Worm (Caenorhabditis elegans) whole organism, midembryonic: Measurements from ENCODE around the gene sec-6.

Source experiments
- T22C8.4 ChIP-seq: fragments of 200-800 bp; sonication (Bioruptor generic); IDR thresholded peaks from 2 replicates; pipeline ENCODE4 v1.3.6; 2022; ENCODE audit warnings: missing genetic modification characterization, missing compliant biosample characterization
- cog-1 ChIP-seq: sonication (generic microtip); optimal IDR thresholded peaks from 2 replicates; lab custom pipeline; 2016; ENCODE audit warnings: missing genetic modification characterization, missing compliant biosample characterization
- flt-1 ChIP-seq: fragments of 200-800 bp; sonication (Bioruptor generic); IDR thresholded peaks from 2 replicates; pipeline ENCODE4 v1.3.6; 2022; ENCODE audit warnings: missing genetic modification characterization, missing compliant biosample characterization
- klf-2 ChIP-seq: fragments of 200-800 bp; sonication (Bioruptor generic); conservative IDR thresholded peaks from 2 replicates; pipeline ENCODE4 v1.3.6; 2022; ENCODE audit warnings: missing genetic modification reagents, missing genetic modification characterization, missing compliant biosample characterization
- med-1 ChIP-seq: sonication (generic microtip); optimal IDR thresholded peaks from 2 replicates; lab custom pipeline; 2017; ENCODE audit warnings: missing genetic modification characterization, mild to moderate bottlenecking, missing compliant biosample characterization, antibody characterized with exemption, missing genetic modification reagents; ENCODE audit not compliant: insufficient read depth
- ref-1 ChIP-seq: fragments of 200-800 bp; sonication (Bioruptor generic); conservative IDR thresholded peaks from 2 replicates; pipeline ENCODE4 v1.3.6; 2022; ENCODE audit warnings: missing genetic modification reagents, missing genetic modification characterization, missing compliant biosample characterization
- tab-1 ChIP-seq: fragments of 200-800 bp; sonication (Bioruptor generic); IDR thresholded peaks from 2 replicates; pipeline ENCODE4 v1.3.6; 2022; ENCODE audit warnings: missing genetic modification characterization, missing compliant biosample characterization
- ztf-23 ChIP-seq: fragments of 200-800 bp; sonication (Bioruptor generic); IDR thresholded peaks from 2 replicates; pipeline ENCODE4 v1.3.6; 2022; ENCODE audit warnings: missing genetic modification reagents, missing genetic modification characterization, missing compliant biosample characterization
- ztf-29 ChIP-seq: fragments of 200-800 bp; sonication (Bioruptor generic); IDR thresholded peaks from 2 replicates; pipeline ENCODE4 v1.3.6; 2022; ENCODE audit warnings: missing genetic modification reagents, missing genetic modification characterization, missing compliant biosample characterization

The sec-6 gene

DNA sequence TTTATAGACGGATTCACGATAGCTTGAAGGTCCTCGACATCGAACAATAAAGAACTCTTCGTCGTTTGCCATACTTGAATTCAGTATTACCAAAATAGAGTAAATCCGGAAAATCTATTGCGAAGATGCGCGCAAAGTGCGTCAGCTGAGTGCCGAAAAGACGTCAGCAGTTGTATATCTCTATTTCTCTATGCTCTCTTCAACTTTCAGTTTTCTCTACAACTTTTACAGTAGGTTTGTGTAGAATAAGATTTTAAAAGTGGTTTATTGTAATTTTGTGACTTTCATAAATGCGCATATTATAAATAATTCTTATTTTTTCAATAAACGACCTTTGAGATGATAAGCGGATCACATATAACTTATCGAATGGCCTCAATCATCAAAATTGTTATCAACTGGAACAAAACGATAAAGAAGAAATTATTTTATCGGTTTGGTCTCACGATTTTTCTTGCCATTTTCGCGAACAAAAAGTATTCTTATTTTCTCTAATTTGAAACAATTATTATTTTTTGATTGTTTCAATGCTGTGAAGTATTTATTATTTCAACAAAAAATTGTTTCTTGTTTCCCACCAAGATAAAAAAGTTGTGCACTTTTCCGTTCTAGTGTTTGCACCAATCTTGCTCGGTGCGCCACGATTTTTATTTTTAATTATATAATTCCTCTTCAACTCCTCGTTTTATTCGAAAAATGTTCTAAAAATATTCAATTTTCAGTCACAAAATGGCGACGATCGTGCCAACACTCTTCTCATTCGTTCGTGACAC lies 14.1 kb downstream of the sec-6 start, which contains the start of the genes agt-2 and F09E5.3:
Gene agt-2, minus strand, starts transcription at position 553 of the 773 bp plus-strand sequence.
Gene F09E5.3, plus strand, starts transcription at position 723 of the 773 bp plus-strand sequence.
- TF ChIP-seq cog-1 (peak; percentile 47), klf-2 (GFP tag; lab: Robert Waterston, UW) (no peak), ztf-23 (GFP tag; lab: Robert Waterston, UW) (peak; percentile 62; the same call in 1 of the 2 replicates), ztf-29 (0 out of 2 replicates have a peak, but pooled peaks have one; percentile 27), flt-1 (GFP tag; lab: Robert Waterston, UW) (peak; percentile 71), T22C8.4 (GFP tag; lab: Robert Waterston, UW) (no peak)

- TF ChIP-seq tab-1 (GFP tag; lab: Robert Waterston, UW): no peak
- no peak for TF ChIP-seq cog-1
- TF ChIP-seq ref-1 (GFP tag; lab: Robert Waterston, UW): no peak
These were observed 15.6 kb downstream of the sec-6 start, which contains the start of gene algn-2 for ce11 chrII:5374967-5375366. TSS of gene algn-2 (plus strand) at chrII:5375267.

DNA sequence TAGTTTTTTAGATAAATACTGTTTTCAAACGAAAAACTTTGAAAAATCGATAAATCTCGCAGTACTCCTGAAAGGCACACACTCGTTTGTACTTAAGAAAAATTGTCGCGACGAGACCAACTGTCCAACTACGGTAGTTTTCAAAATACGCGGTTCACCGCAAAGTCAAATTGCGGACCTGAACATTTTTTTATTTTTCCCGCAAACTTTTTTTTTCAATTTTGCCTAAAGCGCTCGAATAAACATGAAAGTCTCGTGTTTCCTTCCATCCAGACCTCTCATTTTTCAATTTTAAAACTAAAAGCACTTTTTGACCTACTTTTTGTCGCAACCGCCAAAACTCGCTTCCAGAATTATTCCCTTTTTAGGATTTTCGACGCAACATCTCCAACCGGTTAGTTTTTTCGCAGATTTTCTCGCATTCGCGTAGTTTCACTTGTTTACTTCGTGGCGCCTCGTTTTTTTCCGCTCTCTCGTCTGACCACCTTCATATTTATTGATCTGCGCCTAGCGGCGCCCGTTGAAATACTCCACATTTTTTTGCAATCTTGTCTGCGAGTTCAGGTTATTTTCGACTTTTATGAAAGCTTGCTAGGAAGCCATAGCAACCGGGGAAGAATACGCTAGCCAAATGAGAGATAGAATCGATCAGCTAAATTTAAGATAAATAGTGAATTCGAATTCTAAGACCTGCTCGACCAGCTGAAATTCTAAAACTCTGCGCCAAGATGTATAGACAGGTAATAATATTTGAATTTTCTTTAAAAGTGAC lies 18.3 kb downstream of the sec-6 start, which contains the start of gene prdx-2:
Gene prdx-2, plus strand, starts transcription at position 729 of the 772 bp plus-strand sequence.
- no peak for TF ChIP-seq tab-1 (GFP tag; lab: Robert Waterston, UW)
- TF ChIP-seq med-1: no peak
- no peak for TF ChIP-seq ztf-29
- no peak for TF ChIP-seq flt-1 (GFP tag; lab: Robert Waterston, UW)
- TF ChIP-seq klf-2 (GFP tag; lab: Robert Waterston, UW): no peak
- TF ChIP-seq ztf-23 (GFP tag; lab: Robert Waterston, UW): no peak
- TF ChIP-seq ref-1 (GFP tag; lab: Robert Waterston, UW): no peak
- TF ChIP-seq T22C8.4 (GFP tag; lab: Robert Waterston, UW): no peak
- no peak for TF ChIP-seq cog-1

ce11 chrII:5378239-5378521 lies 18.8 kb downstream of the sec-6 start:
- no peak for TF ChIP-seq ztf-23 (GFP tag; lab: Robert Waterston, UW)
- TF ChIP-seq T22C8.4 (GFP tag; lab: Robert Waterston, UW): no peak
- TF ChIP-seq flt-1 (GFP tag; lab: Robert Waterston, UW): no peak
- no peak for TF ChIP-seq tab-1 (GFP tag; lab: Robert Waterston, UW)
- TF ChIP-seq klf-2 (GFP tag; lab: Robert Waterston, UW): no peak
- no peak for TF ChIP-seq ztf-29
- no peak for TF ChIP-seq med-1
- no peak for TF ChIP-seq cog-1
- TF ChIP-seq ref-1 (GFP tag; lab: Robert Waterston, UW): no peak

- no peak for TF ChIP-seq ref-1 (GFP tag; lab: Robert Waterston, UW)
- TF ChIP-seq flt-1 (GFP tag; lab: Robert Waterston, UW): peak; percentile 64; the same call in 1 of the 2 replicates
- TF ChIP-seq T22C8.4 (GFP tag; lab: Robert Waterston, UW): no peak
- no peak for TF ChIP-seq med-1
- no peak for TF ChIP-seq ztf-29
These were observed 20.3 kb downstream of the sec-6 start, which contains the start of gene pkc-3 for ce11 chrII:5379614-5380077. TSS of gene pkc-3 (plus strand) at chrII:5380027.

- no peak for TF ChIP-seq med-1
- TF ChIP-seq klf-2 (GFP tag; lab: Robert Waterston, UW): no peak
- TF ChIP-seq cog-1: no peak
- TF ChIP-seq tab-1 (GFP tag; lab: Robert Waterston, UW): no peak
- no peak for TF ChIP-seq ztf-23 (GFP tag; lab: Robert Waterston, UW)
- no peak for TF ChIP-seq ztf-29
- TF ChIP-seq flt-1 (GFP tag; lab: Robert Waterston, UW): no peak
- TF ChIP-seq T22C8.4 (GFP tag; lab: Robert Waterston, UW): no peak
- TF ChIP-seq ref-1 (GFP tag; lab: Robert Waterston, UW): no peak
These were observed 24.9 kb downstream of the sec-6 start for ce11 chrII:5384282-5384681.

- TF ChIP-seq tab-1 (GFP tag; lab: Robert Waterston, UW): no peak
- TF ChIP-seq med-1: no peak
- no peak for TF ChIP-seq flt-1 (GFP tag; lab: Robert Waterston, UW)
- TF ChIP-seq ref-1 (GFP tag; lab: Robert Waterston, UW): no peak
- TF ChIP-seq ztf-29: no peak
- TF ChIP-seq T22C8.4 (GFP tag; lab: Robert Waterston, UW): no peak
- no peak for TF ChIP-seq klf-2 (GFP tag; lab: Robert Waterston, UW)
- TF ChIP-seq cog-1: no peak
- TF ChIP-seq ztf-23 (GFP tag; lab: Robert Waterston, UW): no peak
These were observed 27.9 kb downstream of the sec-6 start, which contains the start of gene ccpp-6 for ce11 chrII:5387217-5387616. TSS of gene ccpp-6 (minus strand) at chrII:5387317.

DNA sequence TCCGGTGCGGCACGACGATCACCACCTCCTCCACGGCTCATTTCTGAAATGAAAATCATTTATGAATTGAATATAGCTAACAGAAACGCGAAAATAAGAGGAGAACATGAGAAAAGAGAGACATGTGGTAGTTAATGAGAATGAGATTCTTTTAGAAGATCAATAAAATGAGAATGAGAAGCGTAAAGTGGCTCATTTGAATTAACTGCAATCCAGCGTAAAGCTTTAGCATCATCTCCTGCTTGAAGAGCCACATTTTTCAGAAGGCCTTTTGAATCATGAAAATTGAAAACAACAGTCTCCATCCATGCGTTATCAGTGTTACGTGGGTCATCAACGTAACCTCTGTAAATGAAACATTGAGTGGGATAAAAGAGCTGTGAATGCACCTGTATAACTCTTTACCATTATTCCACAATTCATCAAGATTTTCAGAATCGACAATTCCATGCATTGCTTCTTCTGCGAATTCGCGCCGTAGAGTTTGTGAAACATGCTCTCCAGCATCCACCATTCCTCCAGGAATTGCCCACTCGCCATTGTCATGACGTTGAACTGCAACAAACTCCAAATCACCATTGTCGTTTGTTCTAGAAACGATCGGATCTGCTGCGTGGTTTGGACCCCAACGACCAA lies 29.6 kb downstream of the sec-6 start, which contains the start of gene rsp-4:
Gene rsp-4, minus strand, starts transcription at position 51 of the 636 bp plus-strand sequence.
- TF ChIP-seq med-1: no peak
- no peak for TF ChIP-seq ztf-23 (GFP tag; lab: Robert Waterston, UW)
- TF ChIP-seq T22C8.4 (GFP tag; lab: Robert Waterston, UW): no peak
- TF ChIP-seq klf-2 (GFP tag; lab: Robert Waterston, UW): no peak
- no peak for TF ChIP-seq cog-1
- TF ChIP-seq ztf-29: no peak
- no peak for TF ChIP-seq flt-1 (GFP tag; lab: Robert Waterston, UW)
- no peak for TF ChIP-seq ref-1 (GFP tag; lab: Robert Waterston, UW)
- TF ChIP-seq tab-1 (GFP tag; lab: Robert Waterston, UW): no peak

ce11 chrII:5389831-5390323 lies 30.5 kb downstream of the sec-6 start, which contains the start of gene ndx-6:
TSS of gene ndx-6 (minus strand) at chrII:5389881.
- TF ChIP-seq med-1 (no peak), flt-1 (GFP tag; lab: Robert Waterston, UW) (peak; percentile 83), tab-1 (GFP tag; lab: Robert Waterston, UW) (0 out of 2 replicates have a peak, but pooled peaks have one; percentile 39), T22C8.4 (GFP tag; lab: Robert Waterston, UW) (0 out of 2 replicates have a peak, but pooled peaks have one; percentile 10), ztf-23 (GFP tag; lab: Robert Waterston, UW) (peak; percentile 73), ztf-29 (no peak), ref-1 (GFP tag; lab: Robert Waterston, UW) (no peak), cog-1 (peak; percentile 46)
